Fruit fly (Drosophila melanogaster): ENCODE results near the gene Pdp.

The Pdp gene

dm6 chrX:7691947-7692739 is 42.3 kb downstream of the Pdp start (continued):
- TF ChIP-seq CG5953 (GFP tag; IDR thresholded peaks at IDR 0.05) (0 out of 2 replicates have a peak, but pooled peaks have one; percentile 57), NC2α (GFP tag; optimal IDR thresholded peaks at IDR 0.05) (peak; percentile 29), CrebB (tag; optimal IDR thresholded peaks at IDR 0.05) (peak; percentile 55), chinmo (GFP tag; IDR thresholded peaks at IDR 0.05; ENCODE audit: partially characterized antibody) (peak; percentile 80; the same call in 1 of the 4 replicates), CG9609 (GFP tag; optimal IDR thresholded peaks at IDR 0.05) (peak; percentile 54), Mrtf (GFP tag; IDR thresholded peaks at IDR 0.05) (peak; percentile 46; the same call in 1 of the 3 replicates), en (GFP tag; optimal IDR thresholded peaks at IDR 0.05) (peak; percentile 59), lola (GFP tag; optimal IDR thresholded peaks at IDR 0.05) (peak in 1 of 3 experiments; percentile 27), CG7271 (tag; optimal IDR thresholded peaks at IDR 0.05) (no peak), Sox100B (GFP tag; optimal IDR thresholded peaks at IDR 0.05) (peak; percentile 64), wor (GFP tag; IDR thresholded peaks at IDR 0.05) (peak; percentile 42; the same call in 1 of the 2 replicates), mld (GFP tag; IDR thresholded peaks at IDR 0.05; ENCODE audit: partially characterized antibody) (no peak), Dip2 (GFP tag; IDR thresholded peaks at IDR 0.05) (no peak; the same call in 1 of the 2 replicates), onecut (GFP tag; IDR thresholded peaks at IDR 0.05) (peak; percentile 18; the same call in 1 of the 2 replicates), CG33213 (GFP tag; optimal IDR thresholded peaks at IDR 0.05) (peak; percentile 2), rib (GFP tag; IDR thresholded peaks at IDR 0.05) (no peak), abd-A (tag; optimal IDR thresholded peaks at IDR 0.05) (no peak), CG13424 (tag; optimal IDR thresholded peaks at IDR 0.05) (peak; percentile 78), CG15601 (tag; optimal IDR thresholded peaks at IDR 0.05) (peak; percentile 21), Oli (tag; optimal IDR thresholded peaks at IDR 0.05) (peak; percentile 78), dysf (GFP tag; IDR thresholded peaks at IDR 0.05) (peak; percentile 81), ttk (GFP tag; IDR thresholded peaks at IDR 0.05) (peak; percentile 61), Dek (tag; optimal IDR thresholded peaks at IDR 0.05) (peak; percentile 83), cad (GFP tag; optimal IDR thresholded peaks at IDR 0.05) (no peak), CG8089 (GFP tag; optimal IDR thresholded peaks at IDR 0.05) (peak; percentile 16), hb (GFP tag; IDR thresholded peaks at IDR 0.05; ENCODE audit: partially characterized antibody) (no peak), dati (GFP tag; IDR thresholded peaks at IDR 0.05) (no peak), CkIIα-i1 (GFP tag; IDR thresholded peaks at IDR 0.05) (no peak), CG7372 (GFP tag; IDR thresholded peaks at IDR 0.05) (peak; percentile 44; the same call in 1 of the 2 replicates), Myb (GFP tag; optimal IDR thresholded peaks at IDR 0.05) (peak; percentile 36), pb (GFP tag; optimal IDR thresholded peaks at IDR 0.05) (peak; percentile 58), CG16863 (GFP tag; optimal IDR thresholded peaks at IDR 0.05) (peak; percentile 44), Camta (GFP tag; optimal IDR thresholded peaks at IDR 0.05) (peak; percentile 30), sim (GFP tag; IDR thresholded peaks at IDR 0.05) (no peak), CG15696 (tag; optimal IDR thresholded peaks at IDR 0.05) (no peak), CG7987 (GFP tag; optimal IDR thresholded peaks at IDR 0.05) (no peak), CG12071 (GFP tag; optimal IDR thresholded peaks at IDR 0.05) (peak; percentile 39), pita (GFP tag; optimal IDR thresholded peaks at IDR 0.05) (no peak), sob (GFP tag; IDR thresholded peaks at IDR 0.05) (peak; percentile 34; the same call in 1 of the 2 replicates), psq (GFP tag; optimal IDR thresholded peaks at IDR 0.05) (no peak), CG2199 (GFP tag; IDR thresholded peaks at IDR 0.05) (no peak), dpn (GFP tag; optimal IDR thresholded peaks at IDR 0.05) (peak; percentile 58 to 69), wdn (GFP tag; IDR thresholded peaks at IDR 0.05) (peak; percentile 71), Meics (GFP tag; optimal IDR thresholded peaks at IDR 0.05) (peak; percentile 88), Doc3 (GFP tag; IDR thresholded peaks at IDR 0.05; ENCODE audit: partially characterized antibody) (peak; percentile 27; the same call in 1 of the 3 replicates), CG14667 (GFP tag; IDR thresholded peaks at IDR 0.05) (peak; percentile 48; the same call in 1 of the 2 replicates), ewg (GFP tag; optimal IDR thresholded peaks at IDR 0.05) (peak; percentile 31), CG3163 (GFP tag; optimal IDR thresholded peaks at IDR 0.05) (no peak), ara (GFP tag; IDR thresholded peaks at IDR 0.05) (no peak)
